Worm (Caenorhabditis elegans) whole organism, young adult: ENCODE data around the gene myrf-1.

Experiments used
- F10E7.11 ChIP-seq: sonication (generic microtip); optimal IDR thresholded peaks from 2 replicates; lab custom pipeline; 2017; ENCODE audit warnings: mild to moderate bottlenecking, missing genetic modification characterization, moderate library complexity, missing compliant biosample characterization
- F49E8.2 ChIP-seq: sonication (generic microtip); optimal IDR thresholded peaks from 3 replicates; lab custom pipeline; 2017; ENCODE audit warnings: missing genetic modification characterization, mild to moderate bottlenecking, missing compliant biosample characterization, antibody characterized with exemption, moderate library complexity; ENCODE audit not compliant: insufficient read depth
- K11D2.4 ChIP-seq: fragments of 200-800 bp; sonication (Bioruptor generic); IDR thresholded peaks from 2 replicates; pipeline ENCODE4 v1.3.6; 2022; ENCODE audit warnings: missing genetic modification reagents, missing genetic modification characterization, missing compliant biosample characterization
- T26A5.8 ChIP-seq: sonication (generic microtip); optimal IDR thresholded peaks from 2 replicates; lab custom pipeline; 2016; ENCODE audit warnings: missing genetic modification characterization, missing compliant biosample characterization
- Y67H2A.10 ChIP-seq: fragments of 200-800 bp; sonication (Bioruptor generic); conservative IDR thresholded peaks from 2 replicates; pipeline ENCODE4 v1.3.6; 2022; ENCODE audit warnings: missing genetic modification reagents, missing genetic modification characterization, missing compliant biosample characterization
- Y79H2A.3 ChIP-seq: fragments of 200-800 bp; sonication (Bioruptor generic); conservative IDR thresholded peaks from 2 replicates; pipeline ENCODE4 v1.3.6; 2022; ENCODE audit warnings: missing genetic modification reagents, missing genetic modification characterization, missing compliant biosample characterization
- ama-1 ChIP-seq, 3 experiments: fragments of 150-350 bp in 1 of 3; sonication (generic microtip) in 2 of 3; optimal IDR thresholded peaks; 2 replicates each; lab custom pipeline; 2014 to 2018; ENCODE audit warnings: missing biosample characterization in 2 of 3, missing genetic modification characterization in 2 of 3, missing genetic modification reagents in 2 of 3
- mxl-1 ChIP-seq: sonication (generic microtip); optimal IDR thresholded peaks from 2 replicates; lab custom pipeline; 2016; ENCODE audit warnings: missing genetic modification characterization, missing compliant biosample characterization
- nhr-90 ChIP-seq: sonication (generic microtip); optimal IDR thresholded peaks from 2 replicates; lab custom pipeline; 2016; ENCODE audit warnings: missing genotype, mild to moderate bottlenecking, missing genetic modification characterization, missing compliant biosample characterization
- snpc-4 ChIP-seq, 5 experiments: fragments of 150-350 bp in 1 of 5; sonication (generic microtip) in 4 of 5; optimal IDR thresholded peaks; 2 replicates each; lab custom pipeline; 2014 to 2018; ENCODE audit warnings: missing genetic modification characterization in 5 of 5, missing biosample characterization in 3 of 5, antibody characterized with exemption in 2 of 5, mild to moderate bottlenecking in 2 of 5, missing compliant biosample characterization in 2 of 5, missing genotype in 2 of 5, moderate library complexity in 2 of 5, missing genetic modification reagents in 1 of 5
- tbp1 ChIP-seq: fragments of 200-800 bp; sonication (Bioruptor generic); optimal IDR thresholded peaks from 2 replicates; lab custom pipeline; 2018; ENCODE audit warnings: mild to moderate bottlenecking, missing genetic modification characterization, missing compliant biosample characterization
- ztf-26 ChIP-seq: sonication (generic microtip); optimal IDR thresholded peaks from 2 replicates; lab custom pipeline; 2017; ENCODE audit warnings: missing genetic modification characterization, missing compliant biosample characterization

ce11 chrII:10519863-10520262 lies 17.5 kb upstream of the myrf-1 start:
- no peak for TF ChIP-seq ztf-26 (tag; lab: Kevin White, UChicago)
- TF ChIP-seq F10E7.11 (tag; lab: Kevin White, UChicago) = no peak
- no peak for TF ChIP-seq T26A5.8 (tag; lab: Kevin White, UChicago)
- TF ChIP-seq K11D2.4 (GFP tag; lab: Robert Waterston, UW) = no peak
- TF ChIP-seq snpc-4 (GFP tag; optimal IDR thresholded peaks at IDR 0.05; lab: Kevin White, UChicago) = no peak
- no peak for TF ChIP-seq snpc-4 (tag; optimal IDR thresholded peaks at IDR 0.05; lab: Kevin White, UChicago)
- TF ChIP-seq ama-1 (optimal IDR thresholded peaks at IDR 0.05; lab: Kevin White, UChicago) = no peak
- TF ChIP-seq ama-1 (GFP tag; optimal IDR thresholded peaks at IDR 0.05; lab: Kevin White, UChicago) = no peak
- no peak for TF ChIP-seq mxl-1
- no peak for TF ChIP-seq tbp1 (GFP tag; lab: Kevin White, UChicago)
- no peak for TF ChIP-seq nhr-90 (tag; lab: Kevin White, UChicago)
- TF ChIP-seq Y67H2A.10 = no peak
- TF ChIP-seq F49E8.2 (tag; lab: Kevin White, UChicago) = no peak
- TF ChIP-seq Y79H2A.3 (GFP tag; lab: Robert Waterston, UW) = no peak
